Fruit fly (Drosophila melanogaster) whole organism, wandering third instar larva: ENCODE measurements around the gene CG45076.

Experiments
- lola ChIP-seq: fragments of >200 bp; optimal IDR thresholded peaks from 2 replicates; lab custom pipeline; 2017; ENCODE audit warnings: missing biosample characterization, missing genetic modification characterization
- pan ChIP-seq: fragments of >200 bp; optimal IDR thresholded peaks from 2 replicates; lab custom pipeline; 2017
- psq ChIP-seq: fragments of 200-800 bp; sonication (Bioruptor generic); optimal IDR thresholded peaks from 3 replicates; lab custom pipeline; 2017; ENCODE audit warnings: missing biosample characterization, mild to moderate bottlenecking, missing genetic modification characterization, moderate library complexity

DNA sequence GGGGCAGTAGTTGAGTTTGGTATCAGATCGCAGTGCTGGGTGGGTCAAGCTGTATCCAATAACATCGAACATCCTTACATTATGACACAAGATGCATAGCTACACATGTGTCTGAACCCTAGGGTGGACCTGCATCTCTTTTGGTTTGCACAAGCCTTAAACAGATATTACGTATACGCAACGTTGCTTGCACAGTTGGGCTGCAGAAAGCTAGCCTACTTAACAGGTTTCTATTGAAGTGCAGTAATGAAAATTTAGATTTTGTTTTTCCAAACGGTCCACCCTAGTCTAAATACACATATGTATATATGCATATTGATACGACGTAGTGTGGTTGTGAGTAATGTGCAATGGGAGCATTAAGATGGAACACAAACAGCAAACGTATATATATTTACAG is 1.9 kb downstream of the CG45076 start:
- TF ChIP-seq psq (GFP tag; lab: Kevin White, UChicago) (no peak), pan (lab: Kevin White, UChicago) (no peak), lola (GFP tag; lab: Kevin White, UChicago) (no peak)
